Worm (Caenorhabditis elegans): ENCODE measurements around the gene clec-177.

clec-177 gene

ce11 chrIV:4986246-4986645 lies at the start of gene clec-177:
Gene clec-177, plus strand, starts transcription at chrIV:4986546.
- no peak for TF ChIP-seq elt-3 (tag; optimal IDR thresholded peaks at IDR 0.05)
- no peak for TF ChIP-seq rnt-1 (tag; optimal IDR thresholded peaks at IDR 0.05)
- TF ChIP-seq nhr-19 (GFP tag; conservative IDR thresholded peaks at IDR 0.05), result no peak
- no peak for TF ChIP-seq hpl-2 (GFP tag; optimal IDR thresholded peaks at IDR 0.05)
- no peak for TF ChIP-seq sox-4 (tag; optimal IDR thresholded peaks at IDR 0.05)
- no peak for TF ChIP-seq snpc-4 (tag; optimal IDR thresholded peaks at IDR 0.05)
- TF ChIP-seq irx-1 (tag; optimal IDR thresholded peaks at IDR 0.05), result no peak
- TF ChIP-seq ama-1 (optimal IDR thresholded peaks at IDR 0.05), result no peak
- TF ChIP-seq dpl-1 (GFP tag; optimal IDR thresholded peaks at IDR 0.05), result no peak
- TF ChIP-seq alr-1 (tag; optimal IDR thresholded peaks at IDR 0.05; ENCODE audit: borderline replicate concordance), result no peak
- TF ChIP-seq nhr-12 (tag; optimal IDR thresholded peaks at IDR 0.05), result no peak
- TF ChIP-seq ztf-4 (tag; optimal IDR thresholded peaks at IDR 0.05), result no peak

- TF ChIP-seq ama-1 (optimal IDR thresholded peaks at IDR 0.05), result no peak
- peak; percentile 56 for TF ChIP-seq elt-2 (tag; optimal IDR thresholded peaks at IDR 0.05)
- no peak for TF ChIP-seq nhr-71 (tag; optimal IDR thresholded peaks at IDR 0.05)
Measured at ce11 chrIV:4937647-4938046, 48.7 kb upstream of the clec-177 start, which contains the start of gene fbxa-86. Gene fbxa-86, minus strand, starts transcription at chrIV:4938013.

- no peak for TF ChIP-seq sup-37 (GFP tag; optimal IDR thresholded peaks at IDR 0.05)
- TF ChIP-seq nhr-90 (tag; optimal IDR thresholded peaks at IDR 0.05; ENCODE audit: poor library complexity), result no peak
- TF ChIP-seq rnt-1 (tag; optimal IDR thresholded peaks at IDR 0.05), result no peak
- no peak for TF ChIP-seq aha-1 (tag; optimal IDR thresholded peaks at IDR 0.05)
Measured at ce11 chrIV:4938664-4939063, 47.7 kb upstream of the clec-177 start, which contains the start of gene str-168. Gene str-168, plus strand, starts transcription at chrIV:4938964.

- TF ChIP-seq swsn-7 (tag; optimal IDR thresholded peaks at IDR 0.05) (no peak), skn-1 (tag; optimal IDR thresholded peaks at IDR 0.05) (no peak), hlh-17 (GFP tag; optimal IDR thresholded peaks at IDR 0.05; ENCODE audit: borderline replicate concordance) (no peak), mdl-1 (tag; optimal IDR thresholded peaks at IDR 0.05) (no peak), aha-1 (tag; optimal IDR thresholded peaks at IDR 0.05) (no peak), nhr-12 (tag; optimal IDR thresholded peaks at IDR 0.05) (no peak)
Measured at ce11 chrIV:4941681-4942080, 44.7 kb upstream of the clec-177 start, which contains the start of gene Y9C9A.5. Gene Y9C9A.5, plus strand, starts transcription at chrIV:4941981.

- TF ChIP-seq fkh-8 (tag; optimal IDR thresholded peaks at IDR 0.05) (peak; percentile 17), C34B4.2 (tag; optimal IDR thresholded peaks at IDR 0.05) (no peak)
Measured at ce11 chrIV:4945771-4946170, 40.6 kb upstream of the clec-177 start, which contains the start of gene str-169. Gene str-169, plus strand, starts transcription at chrIV:4946071.

- TF ChIP-seq aly-2 (tag; optimal IDR thresholded peaks at IDR 0.05) (no peak), nhr-19 (GFP tag; conservative IDR thresholded peaks at IDR 0.05) (no peak), pax-3 (tag; optimal IDR thresholded peaks at IDR 0.05) (peak; percentile 39), C04F5.9 (tag; optimal IDR thresholded peaks at IDR 0.05) (no peak), lin-14 (GFP tag; optimal IDR thresholded peaks at IDR 0.05) (no peak), ama-1 (optimal IDR thresholded peaks at IDR 0.05) (no peak), fkh-8 (tag; optimal IDR thresholded peaks at IDR 0.05) (peak; percentile 39), ceh-8 (GFP tag; optimal IDR thresholded peaks at IDR 0.05) (no peak), dsc-1 (tag; optimal IDR thresholded peaks at IDR 0.05) (peak; percentile 55), nhr-28 (tag; optimal IDR thresholded peaks at IDR 0.05) (no peak), nhr-47 (tag; optimal IDR thresholded peaks at IDR 0.05) (no peak), sox-4 (tag; optimal IDR thresholded peaks at IDR 0.05) (peak; percentile 44), unc-30 (tag; optimal IDR thresholded peaks at IDR 0.05) (no peak)
Measured at ce11 chrIV:4953887-4954286, 32.5 kb upstream of the clec-177 start, which contains the start of gene str-163. Gene str-163, plus strand, starts transcription at chrIV:4954187.
